Fruit fly (Drosophila melanogaster): ENCODE data around the gene MED30.

MED30 gene

dm6 chr3L:680258-680657 is 26.4 kb upstream of the MED30 start, which contains the start of gene CG17129:
Gene CG17129 (minus strand): TSS chr3L:680326.
- TF ChIP-seq bbx (GFP tag; IDR thresholded peaks at IDR 0.05; ENCODE audit: partially characterized antibody): peak; percentile 90
- peak; percentile 80 for TF ChIP-seq zfh2 (GFP tag; optimal IDR thresholded peaks at IDR 0.05)
- peak; percentile 63 for TF ChIP-seq dmrt99B (tag; optimal IDR thresholded peaks at IDR 0.05)
- TF ChIP-seq Abd-B (GFP tag; optimal IDR thresholded peaks at IDR 0.05): peak; percentile 76
- peak; percentile 73 for TF ChIP-seq chn (GFP tag; optimal IDR thresholded peaks at IDR 0.05)
- no peak for TF ChIP-seq h (optimal IDR thresholded peaks at IDR 0.05)
- TF ChIP-seq CG7928 (GFP tag; optimal IDR thresholded peaks at IDR 0.05): peak; percentile 90
- peak; percentile 91 for TF ChIP-seq inv (GFP tag; IDR thresholded peaks at IDR 0.05; ENCODE audit: partially characterized antibody)
- TF ChIP-seq sug (tag; optimal IDR thresholded peaks at IDR 0.05): no peak
- no peak for TF ChIP-seq CG9797 (GFP tag; optimal IDR thresholded peaks at IDR 0.05)
- peak; percentile 41; the same call in 1 of the 2 replicates for TF ChIP-seq H2.0 (GFP tag; IDR thresholded peaks at IDR 0.05)
- TF ChIP-seq CG15479 (GFP tag; optimal IDR thresholded peaks at IDR 0.05): no peak
- TF ChIP-seq gfzf (GFP tag; optimal IDR thresholded peaks at IDR 0.05): peak; percentile 25
- TF ChIP-seq unpg (GFP tag; optimal IDR thresholded peaks at IDR 0.05): peak; percentile 75
- no peak for TF ChIP-seq Fer1 (GFP tag; optimal IDR thresholded peaks at IDR 0.05)
- TF ChIP-seq cato (GFP tag; optimal IDR thresholded peaks at IDR 0.05; ENCODE audit: borderline replicate concordance): peak; percentile 28
- peak; percentile 56; the same call in 1 of the 2 replicates for TF ChIP-seq Awh (GFP tag; IDR thresholded peaks at IDR 0.05)
- TF ChIP-seq CG4617 (GFP tag; optimal IDR thresholded peaks at IDR 0.05; ENCODE audit: borderline replicate concordance): peak; percentile 71
- TF ChIP-seq CG7745 (tag; optimal IDR thresholded peaks at IDR 0.05): no peak
- no peak for TF ChIP-seq Vsx1 (GFP tag; optimal IDR thresholded peaks at IDR 0.05)
- peak; percentile 68; the same call in 1 of the 2 replicates for TF ChIP-seq ato (GFP tag; IDR thresholded peaks at IDR 0.05; ENCODE audit: partially characterized antibody)
- TF ChIP-seq shn (GFP tag; optimal IDR thresholded peaks at IDR 0.05): peak; percentile 78
- peak; percentile 48 for TF ChIP-seq Elba2 (GFP tag; optimal IDR thresholded peaks at IDR 0.05)
- TF ChIP-seq CG3838 (GFP tag; optimal IDR thresholded peaks at IDR 0.05): peak; percentile 54
- peak; percentile 84 for TF ChIP-seq CG3281 (GFP tag; optimal IDR thresholded peaks at IDR 0.05)
- TF ChIP-seq mam (GFP tag; optimal IDR thresholded peaks at IDR 0.05): peak; percentile 92
- TF ChIP-seq Lim3 (GFP tag; IDR thresholded peaks at IDR 0.05): no peak
- peak; percentile 66; the same call in 1 of the 2 replicates for TF ChIP-seq CG7372 (GFP tag; IDR thresholded peaks at IDR 0.05)
- no peak for TF ChIP-seq sc (optimal IDR thresholded peaks at IDR 0.05)
- TF ChIP-seq sc (GFP tag; optimal IDR thresholded peaks at IDR 0.05): no peak
- TF ChIP-seq emc (GFP tag; optimal IDR thresholded peaks at IDR 0.05): peak; percentile 56
- TF ChIP-seq CG18599 (GFP tag; optimal IDR thresholded peaks at IDR 0.05): peak; percentile 70
- TF ChIP-seq ssp (GFP tag; IDR thresholded peaks at IDR 0.05): peak; percentile 74
- TF ChIP-seq ara (GFP tag; IDR thresholded peaks at IDR 0.05): peak; percentile 82
- peak; percentile 27 for TF ChIP-seq CG2875 (GFP tag; optimal IDR thresholded peaks at IDR 0.05)
- TF ChIP-seq da (GFP tag; optimal IDR thresholded peaks at IDR 0.05): peak; percentile 58
- no peak for TF ChIP-seq CG8478 (optimal IDR thresholded peaks at IDR 0.05)
- TF ChIP-seq sna (GFP tag; IDR thresholded peaks at IDR 0.05; ENCODE audit: partially characterized antibody): peak; percentile 100
- no peak for TF ChIP-seq zf30C (GFP tag; optimal IDR thresholded peaks at IDR 0.05)
- TF ChIP-seq CG1832 (GFP tag; optimal IDR thresholded peaks at IDR 0.05): no peak
- peak; percentile 76 for TF ChIP-seq CG17328 (GFP tag; IDR thresholded peaks at IDR 0.05)
- no peak for TF ChIP-seq exex (tag; optimal IDR thresholded peaks at IDR 0.05)
- TF ChIP-seq odd (GFP tag; optimal IDR thresholded peaks at IDR 0.05): no peak
- TF ChIP-seq amos (GFP tag; IDR thresholded peaks at IDR 0.05; ENCODE audit: partially characterized antibody): peak; percentile 87
- no peak for TF ChIP-seq tll (GFP tag; optimal IDR thresholded peaks at IDR 0.05)
- TF ChIP-seq onecut (GFP tag; IDR thresholded peaks at IDR 0.05): peak; percentile 46
- TF ChIP-seq CG4730 (GFP tag; IDR thresholded peaks at IDR 0.05): peak; percentile 66
- peak; percentile 92 for TF ChIP-seq CG16813 (GFP tag; IDR thresholded peaks at IDR 0.05; ENCODE audit: partially characterized antibody)
- TF ChIP-seq CG3847 (GFP tag; IDR thresholded peaks at IDR 0.05): peak; percentile 78
- peak; percentile 43; the same call in 1 of the 2 replicates for TF ChIP-seq rib (GFP tag; IDR thresholded peaks at IDR 0.05)

Data from whole organism, embryonic.